Fruit fly (Drosophila melanogaster) whole organism, pupa: ENCODE results near the gene CG13760.

Experiments used
- CG10348 ChIP-seq: fragments of 200-800 bp; sonication (Bioruptor generic); IDR thresholded peaks from 2 replicates; pipeline ENCODE4 v1.3.6; 2022; ENCODE audit warnings: missing biosample characterization, missing genetic modification characterization
- CG12605 ChIP-seq: fragments of 200-800 bp; sonication (Bioruptor generic); IDR thresholded peaks from 2 replicates; pipeline ENCODE4 v1.3.6; 2022; ENCODE audit warnings: missing biosample characterization, missing genetic modification characterization
- CG13204 ChIP-seq: fragments of 200-800 bp; sonication (Bioruptor generic); optimal IDR thresholded peaks from 2 replicates; lab custom pipeline; 2018; ENCODE audit warnings: missing biosample characterization, mild to moderate bottlenecking, missing genetic modification characterization, moderate library complexity
- CG14655 ChIP-seq: fragments of 200-800 bp; sonication (Bioruptor generic); optimal IDR thresholded peaks from 3 replicates; lab custom pipeline; 2017; ENCODE audit warnings: mild to moderate bottlenecking, missing biosample characterization, missing genetic modification reagents, missing genetic modification characterization
- CG15710 ChIP-seq: fragments of 200-800 bp; sonication (Bioruptor generic); optimal IDR thresholded peaks from 2 replicates; lab custom pipeline; 2018; ENCODE audit warnings: missing biosample characterization, mild to moderate bottlenecking, missing genetic modification characterization, moderate library complexity
- CG17806 ChIP-seq: fragments of 200-800 bp; sonication (Bioruptor generic); optimal IDR thresholded peaks from 2 replicates; lab custom pipeline; 2018; ENCODE audit warnings: missing biosample characterization, mild to moderate bottlenecking, missing genetic modification characterization, moderate library complexity
- CG32121 ChIP-seq: fragments of 200-800 bp; sonication (Bioruptor generic); IDR thresholded peaks from 2 replicates; pipeline ENCODE4 v1.3.6; 2022; ENCODE audit warnings: missing biosample characterization, missing genetic modification characterization
- CG34367 ChIP-seq: fragments of 200-800 bp; sonication (Bioruptor generic); optimal IDR thresholded peaks from 2 replicates; lab custom pipeline; 2018; ENCODE audit warnings: missing biosample characterization, mild to moderate bottlenecking, missing genetic modification characterization
- CG4496 ChIP-seq: fragments of 200-800 bp; sonication (Bioruptor generic); IDR thresholded peaks from 3 replicates; pipeline ENCODE4 v1.3.6; 2022; ENCODE audit warnings: missing biosample characterization, missing genetic modification characterization
- CG8159 ChIP-seq: fragments of 200-800 bp; sonication (Bioruptor generic); optimal IDR thresholded peaks from 3 replicates; lab custom pipeline; 2018; ENCODE audit warnings: missing biosample characterization, mild to moderate bottlenecking, missing genetic modification characterization, moderate library complexity
- CG8301 ChIP-seq: fragments of 200-800 bp; sonication (Bioruptor generic); optimal IDR thresholded peaks from 2 replicates; lab custom pipeline; 2018; ENCODE audit warnings: missing biosample characterization, mild to moderate bottlenecking, missing genetic modification characterization
- CG9948 ChIP-seq: fragments of 200-800 bp; sonication (Bioruptor generic); optimal IDR thresholded peaks from 2 replicates; lab custom pipeline; 2018; ENCODE audit warnings: missing biosample characterization, mild to moderate bottlenecking, missing genetic modification characterization, moderate library complexity
- D1 ChIP-seq: fragments of 200-800 bp; sonication (Bioruptor generic); optimal IDR thresholded peaks from 2 replicates; lab custom pipeline; 2018; ENCODE audit warnings: missing biosample characterization, mild to moderate bottlenecking, missing genetic modification characterization, moderate library complexity
- EcR ChIP-seq: fragments of 200-800 bp; sonication (Bioruptor generic); optimal IDR thresholded peaks from 3 replicates; lab custom pipeline; 2019; ENCODE audit warnings: missing biosample characterization, missing genetic modification characterization, mild to moderate bottlenecking, moderate library complexity, missing genetic modification reagents
- Ets98B ChIP-seq: fragments of 200-800 bp; sonication (Bioruptor generic); IDR thresholded peaks from 2 replicates; pipeline ENCODE4 v1.3.6; 2022; ENCODE audit warnings: missing biosample characterization, missing genetic modification characterization
- Pif1A ChIP-seq: fragments of 200-800 bp; sonication (Bioruptor generic); optimal IDR thresholded peaks from 3 replicates; lab custom pipeline; 2016; ENCODE audit warnings: missing biosample characterization, missing genetic modification characterization
- Pif1B ChIP-seq: fragments of 200-800 bp; sonication (Bioruptor generic); optimal IDR thresholded peaks from 3 replicates; lab custom pipeline; 2016; ENCODE audit warnings: missing biosample characterization, missing genetic modification characterization
- Snoo ChIP-seq: fragments of 200-800 bp; sonication (Bioruptor generic); optimal IDR thresholded peaks from 3 replicates; lab custom pipeline; 2017; ENCODE audit warnings: missing biosample characterization, mild to moderate bottlenecking, missing genetic modification characterization, inconsistent platforms
- fd96Ca ChIP-seq: fragments of 200-800 bp; sonication (Bioruptor generic); IDR thresholded peaks from 3 replicates; pipeline ENCODE4 v1.3.6; 2022; ENCODE audit warnings: missing biosample characterization, missing genetic modification characterization
- gl ChIP-seq: fragments of 200-800 bp; sonication (Bioruptor generic); optimal IDR thresholded peaks from 2 replicates; lab custom pipeline; 2018; ENCODE audit warnings: missing biosample characterization, mild to moderate bottlenecking, missing genetic modification characterization
- rn ChIP-seq: fragments of 200-800 bp; sonication (Bioruptor generic); IDR thresholded peaks from 2 replicates; pipeline ENCODE4 v1.3.6; 2022; ENCODE audit warnings: missing biosample characterization, missing genetic modification characterization

The CG13760 gene

dm6 chrX:2585055-2585715 lies at the start of gene CG13760:
CG13760 (minus strand) TSS chrX:2585699.
- TF ChIP-seq Snoo (tag; lab: Kevin White, UChicago) (no peak), D1 (no peak), CG8301 (tag; lab: Kevin White, UChicago) (no peak)

dm6 chrX:2635075-2635643 lies 49.7 kb upstream of the CG13760 start:
- TF ChIP-seq CG15710 (tag; lab: Kevin White, UChicago) = peak; percentile 17
- 0 out of 2 replicates have a peak, but pooled peaks have one; percentile 15 for TF ChIP-seq Ets98B
- TF ChIP-seq gl = no peak
- TF ChIP-seq CG8301 (tag; lab: Kevin White, UChicago) = peak; percentile 25
- 0 out of 3 replicates have a peak, but pooled peaks have one; percentile 26 for TF ChIP-seq fd96Ca
- no peak for TF ChIP-seq CG13204
- TF ChIP-seq CG10348 (GFP tag; lab: Robert Waterston, UW) = no peak

- no peak for TF ChIP-seq CG12605 (GFP tag; lab: Robert Waterston, UW)
- no peak for TF ChIP-seq Pif1B (GFP tag; lab: Kevin White, UChicago)
- TF ChIP-seq Ets98B = no peak
- no peak for TF ChIP-seq gl
- no peak for TF ChIP-seq CG34367 (tag; lab: Kevin White, UChicago)
- TF ChIP-seq CG10348 (GFP tag; lab: Robert Waterston, UW) = no peak
- no peak for TF ChIP-seq CG9948
- TF ChIP-seq CG13204 = no peak
- TF ChIP-seq Pif1A = no peak
- TF ChIP-seq fd96Ca = no peak
- no peak for TF ChIP-seq D1
Measured at dm6 chrX:2633847-2634776, 48.6 kb upstream of the CG13760 start, which contains the start of gene sgg. sgg (plus strand) TSS chrX:2633952.

dm6 chrX:2625009-2625408 lies 39.5 kb upstream of the CG13760 start:
- no peak for TF ChIP-seq CG8159 (tag; lab: Kevin White, UChicago)
- TF ChIP-seq CG17806 (tag; lab: Kevin White, UChicago) = no peak
- TF ChIP-seq CG32121 (GFP tag; lab: Robert Waterston, UW) = no peak
- no peak for TF ChIP-seq CG15710 (tag; lab: Kevin White, UChicago)
- TF ChIP-seq EcR (GFP tag; lab: Kevin White, UChicago) = no peak
- no peak for TF ChIP-seq CG12605 (GFP tag; lab: Robert Waterston, UW)
- TF ChIP-seq fd96Ca = no peak
- no peak for TF ChIP-seq CG34367 (tag; lab: Kevin White, UChicago)
- TF ChIP-seq CG9948 = no peak
- TF ChIP-seq Snoo (tag; lab: Kevin White, UChicago) = no peak
- TF ChIP-seq Ets98B = no peak
- no peak for TF ChIP-seq CG13204
- no peak for TF ChIP-seq CG8301 (tag; lab: Kevin White, UChicago)
- TF ChIP-seq rn (GFP tag; lab: Robert Waterston, UW) = no peak
- no peak for TF ChIP-seq Pif1A
- TF ChIP-seq CG14655 (GFP tag; lab: Kevin White, UChicago) = no peak
- no peak for TF ChIP-seq Pif1B (GFP tag; lab: Kevin White, UChicago)
- TF ChIP-seq, all 21 proteins: peak for 0

- TF ChIP-seq CG34367 (tag; lab: Kevin White, UChicago) = no peak
- no peak for TF ChIP-seq fd96Ca
- TF ChIP-seq CG4496 (GFP tag; lab: Robert Waterston, UW) = 0 out of 3 replicates have a peak, but pooled peaks have one; percentile 24
- no peak for TF ChIP-seq CG12605 (GFP tag; lab: Robert Waterston, UW)
Measured at dm6 chrX:2624525-2625006, 39.1 kb upstream of the CG13760 start, which contains the start of the genes brv3 and Pi4KIIIalpha. brv3 (minus strand) TSS chrX:2624575. Pi4KIIIalpha (plus strand) TSS chrX:2624804.

- peak; percentile 86 for TF ChIP-seq CG8301 (tag; lab: Kevin White, UChicago)
- peak; percentile 90 for TF ChIP-seq CG12605 (GFP tag; lab: Robert Waterston, UW)
- peak; percentile 83 for TF ChIP-seq CG32121 (GFP tag; lab: Robert Waterston, UW)
- peak; percentile 90 for TF ChIP-seq Ets98B
- peak; percentile 54 for TF ChIP-seq CG13204
- no peak for TF ChIP-seq CG14655 (GFP tag; lab: Kevin White, UChicago)
- TF ChIP-seq rn (GFP tag; lab: Robert Waterston, UW) = 0 out of 2 replicates have a peak, but pooled peaks have one; percentile 32
- TF ChIP-seq Snoo (tag; lab: Kevin White, UChicago) = peak; percentile 79
- peak; percentile 78 for TF ChIP-seq CG17806 (tag; lab: Kevin White, UChicago)
- peak; percentile 96 for TF ChIP-seq CG4496 (GFP tag; lab: Robert Waterston, UW)
- TF ChIP-seq fd96Ca = peak; percentile 93
- peak; percentile 89 for TF ChIP-seq gl
- TF ChIP-seq Pif1B (GFP tag; lab: Kevin White, UChicago) = peak; percentile 87
- peak; percentile 16 for TF ChIP-seq EcR (GFP tag; lab: Kevin White, UChicago)
- peak; percentile 67 for TF ChIP-seq CG34367 (tag; lab: Kevin White, UChicago)
- TF ChIP-seq CG10348 (GFP tag; lab: Robert Waterston, UW) = 0 out of 2 replicates have a peak, but pooled peaks have one; percentile 28
- no peak for TF ChIP-seq Pif1A
- peak; percentile 72 for TF ChIP-seq CG15710 (tag; lab: Kevin White, UChicago)
- peak; percentile 75 for TF ChIP-seq CG8159 (tag; lab: Kevin White, UChicago)
- TF ChIP-seq D1 = no peak
- TF ChIP-seq CG9948 = peak; percentile 57
Measured at dm6 chrX:2619651-2620050, 34.2 kb upstream of the CG13760 start, which contains the start of the genes Tsp3A and Seipin. Tsp3A (minus strand) TSS chrX:2619738. Seipin (plus strand) TSS chrX:2619799.
